Worm (Caenorhabditis elegans) whole organism, mixed stage, embryonic: ENCODE data around the gene nhr-198.

Experiments used
- blmp-1 ChIP-seq: fragments of 150-350 bp; optimal IDR thresholded peaks from 2 replicates; lab custom pipeline; 2014; ENCODE audit warnings: missing biosample characterization, missing genetic modification characterization
- ces-1 ChIP-seq: fragments of 150-350 bp; optimal IDR thresholded peaks from 2 replicates; lab custom pipeline; 2014; ENCODE audit warnings: missing biosample characterization, missing genetic modification reagents, missing genetic modification characterization
- elt-1 ChIP-seq: sonication (generic microtip); optimal IDR thresholded peaks from 2 replicates; lab custom pipeline; 2017; ENCODE audit warnings: missing genetic modification characterization, mild to moderate bottlenecking, missing compliant biosample characterization, antibody characterized with exemption, moderate library complexity, borderline replicate concordance; ENCODE audit not compliant: insufficient read depth
- elt-3 ChIP-seq: fragments of 150-350 bp; optimal IDR thresholded peaks from 2 replicates; lab custom pipeline; 2014; ENCODE audit warnings: missing biosample characterization, missing genetic modification characterization
- hlh-1 ChIP-seq: fragments of 150-350 bp; optimal IDR thresholded peaks from 2 replicates; lab custom pipeline; 2014; ENCODE audit warnings: missing biosample characterization, missing genetic modification reagents, missing genetic modification characterization
- mab-5 ChIP-seq: fragments of 150-350 bp; optimal IDR thresholded peaks from 2 replicates; lab custom pipeline; 2014; ENCODE audit warnings: missing biosample characterization, missing genetic modification characterization
- mep-1 ChIP-seq: fragments of 150-350 bp; optimal IDR thresholded peaks from 2 replicates; lab custom pipeline; 2017; ENCODE audit warnings: missing biosample characterization, missing genetic modification reagents, missing genetic modification characterization, inconsistent platforms
- nhr-237 ChIP-seq: fragments of 150-350 bp; optimal IDR thresholded peaks from 2 replicates; lab custom pipeline; 2014; ENCODE audit warnings: missing biosample characterization, missing genetic modification characterization
- pha-4 ChIP-seq: fragments of 150-350 bp; optimal IDR thresholded peaks from 2 replicates; lab custom pipeline; 2018; ENCODE audit warnings: missing biosample characterization, missing genetic modification reagents, missing genetic modification characterization
- unc-39 ChIP-seq: fragments of 150-350 bp; optimal IDR thresholded peaks from 2 replicates; lab custom pipeline; 2014; ENCODE audit warnings: missing biosample characterization, missing genetic modification characterization
- ztf-11 ChIP-seq: fragments of 150-350 bp; optimal IDR thresholded peaks from 2 replicates; lab custom pipeline; 2014; ENCODE audit warnings: missing biosample characterization, missing genetic modification characterization

ce11 chrV:15685599-15685998 is 8.2 kb upstream of the nhr-198 start, which contains the start of gene nhr-196:
- no peak for TF ChIP-seq unc-39 (tag; lab: Kevin White, UChicago)
- no peak for TF ChIP-seq ztf-11
- no peak for TF ChIP-seq elt-1 (tag; lab: Kevin White, UChicago)
- no peak for TF ChIP-seq mab-5 (tag; lab: Kevin White, UChicago)
- TF ChIP-seq mep-1 (tag; lab: Kevin White, UChicago), result no peak
- no peak for TF ChIP-seq blmp-1 (tag; lab: Kevin White, UChicago)
- TF ChIP-seq pha-4 (tag; lab: Kevin White, UChicago), result no peak
- TF ChIP-seq nhr-237 (tag; lab: Kevin White, UChicago), result no peak
- no peak for TF ChIP-seq elt-3 (tag; lab: Kevin White, UChicago)
- TF ChIP-seq hlh-1 (tag; lab: Kevin White, UChicago), result no peak
- no peak for TF ChIP-seq ces-1 (GFP tag; lab: Kevin White, UChicago)
